Worm (Caenorhabditis elegans) whole organism, mixed stage, embryonic: ENCODE results near the gene arrd-15.

ENCODE experiments used
- M03D4.4 ChIP-seq: sonication (generic microtip); optimal IDR thresholded peaks from 2 replicates; lab custom pipeline; 2017; ENCODE audit warnings: mild to moderate bottlenecking, missing genetic modification characterization, missing compliant biosample characterization
- bed-3 ChIP-seq: fragments of 200-800 bp; sonication (Bioruptor generic); optimal IDR thresholded peaks from 3 replicates; lab custom pipeline; 2018; ENCODE audit warnings: mild to moderate bottlenecking, missing genetic modification characterization, moderate library complexity, missing compliant biosample characterization
- blmp-1 ChIP-seq: fragments of 150-350 bp; optimal IDR thresholded peaks from 2 replicates; lab custom pipeline; 2014; ENCODE audit warnings: missing biosample characterization, missing genetic modification characterization
- ceh-39 ChIP-seq: fragments of 150-350 bp; optimal IDR thresholded peaks from 2 replicates; lab custom pipeline; 2014; ENCODE audit warnings: missing biosample characterization, missing genetic modification characterization
- ceh-43 ChIP-seq: fragments of 200-800 bp; sonication (Bioruptor generic); optimal IDR thresholded peaks from 2 replicates; lab custom pipeline; 2018; ENCODE audit warnings: mild to moderate bottlenecking, missing genetic modification characterization, moderate library complexity, missing compliant biosample characterization
- ceh-83 ChIP-seq: fragments of 200-800 bp; sonication (Bioruptor generic); optimal IDR thresholded peaks from 2 replicates; lab custom pipeline; 2018; ENCODE audit warnings: mild to moderate bottlenecking, missing genetic modification characterization, missing compliant biosample characterization
- ces-1 ChIP-seq: fragments of 150-350 bp; optimal IDR thresholded peaks from 2 replicates; lab custom pipeline; 2014; ENCODE audit warnings: missing biosample characterization, missing genetic modification reagents, missing genetic modification characterization
- cnd-1 ChIP-seq: fragments of 200-800 bp; sonication (Bioruptor generic); optimal IDR thresholded peaks from 2 replicates; lab custom pipeline; 2018; ENCODE audit warnings: mild to moderate bottlenecking, missing genetic modification characterization, missing compliant biosample characterization
- drap-1 ChIP-seq: fragments of 200-800 bp; sonication (Bioruptor generic); optimal IDR thresholded peaks from 3 replicates; lab custom pipeline; 2018; ENCODE audit warnings: mild to moderate bottlenecking, missing genetic modification characterization, missing compliant biosample characterization
- elt-1 ChIP-seq: sonication (generic microtip); optimal IDR thresholded peaks from 2 replicates; lab custom pipeline; 2017; ENCODE audit warnings: missing genetic modification characterization, mild to moderate bottlenecking, missing compliant biosample characterization, antibody characterized with exemption, moderate library complexity, borderline replicate concordance; ENCODE audit not compliant: insufficient read depth
- elt-3 ChIP-seq: fragments of 150-350 bp; optimal IDR thresholded peaks from 2 replicates; lab custom pipeline; 2014; ENCODE audit warnings: missing biosample characterization, missing genetic modification characterization
- flh-1 ChIP-seq: fragments of 200-800 bp; sonication (Bioruptor generic); optimal IDR thresholded peaks from 2 replicates; lab custom pipeline; 2018; ENCODE audit warnings: mild to moderate bottlenecking, missing genetic modification characterization, moderate library complexity, missing compliant biosample characterization
- ham-2 ChIP-seq: fragments of 200-800 bp; sonication (Bioruptor generic); optimal IDR thresholded peaks from 2 replicates; lab custom pipeline; 2018; ENCODE audit warnings: mild to moderate bottlenecking, missing genetic modification characterization, missing compliant biosample characterization
- hlh-1 ChIP-seq: fragments of 150-350 bp; optimal IDR thresholded peaks from 2 replicates; lab custom pipeline; 2014; ENCODE audit warnings: missing biosample characterization, missing genetic modification reagents, missing genetic modification characterization
- lin-13 ChIP-seq: fragments of 150-350 bp; optimal IDR thresholded peaks from 2 replicates; lab custom pipeline; 2014; ENCODE audit warnings: missing biosample characterization, missing genetic modification characterization
- lin-32 ChIP-seq: fragments of 200-800 bp; sonication (Bioruptor generic); optimal IDR thresholded peaks from 2 replicates; lab custom pipeline; 2018; ENCODE audit warnings: mild to moderate bottlenecking, missing genetic modification characterization, missing compliant biosample characterization
- lsy-2 ChIP-seq: fragments of 150-350 bp; optimal IDR thresholded peaks from 2 replicates; lab custom pipeline; 2014; ENCODE audit warnings: missing biosample characterization, missing genetic modification characterization
- mab-5 ChIP-seq: fragments of 150-350 bp; optimal IDR thresholded peaks from 2 replicates; lab custom pipeline; 2014; ENCODE audit warnings: missing biosample characterization, missing genetic modification characterization
- mep-1 ChIP-seq: fragments of 150-350 bp; optimal IDR thresholded peaks from 2 replicates; lab custom pipeline; 2017; ENCODE audit warnings: missing biosample characterization, missing genetic modification reagents, missing genetic modification characterization, inconsistent platforms
- mls-2 ChIP-seq: sonication (generic microtip); optimal IDR thresholded peaks from 2 replicates; lab custom pipeline; 2016; ENCODE audit warnings: mild to moderate bottlenecking, missing genetic modification characterization, moderate library complexity, missing compliant biosample characterization
- nhr-12 ChIP-seq: fragments of 150-350 bp; optimal IDR thresholded peaks from 2 replicates; lab custom pipeline; 2014; ENCODE audit warnings: missing biosample characterization, missing genetic modification characterization
- nhr-2 ChIP-seq: fragments of 150-350 bp; optimal IDR thresholded peaks from 2 replicates; lab custom pipeline; 2014; ENCODE audit warnings: missing biosample characterization, missing genetic modification characterization
- nhr-237 ChIP-seq: fragments of 150-350 bp; optimal IDR thresholded peaks from 2 replicates; lab custom pipeline; 2014; ENCODE audit warnings: missing biosample characterization, missing genetic modification characterization
- nhr-28 ChIP-seq: fragments of 150-350 bp; optimal IDR thresholded peaks from 2 replicates; lab custom pipeline; 2014; ENCODE audit warnings: missing biosample characterization, missing genetic modification characterization
- nhr-76 ChIP-seq: sonication (generic microtip); optimal IDR thresholded peaks from 2 replicates; lab custom pipeline; 2017; ENCODE audit warnings: missing biosample characterization, missing genetic modification characterization
- pha-4 ChIP-seq: fragments of 150-350 bp; optimal IDR thresholded peaks from 2 replicates; lab custom pipeline; 2018; ENCODE audit warnings: missing biosample characterization, missing genetic modification reagents, missing genetic modification characterization
- sem-2 ChIP-seq: fragments of 200-800 bp; sonication (Bioruptor generic); optimal IDR thresholded peaks from 2 replicates; lab custom pipeline; 2018; ENCODE audit warnings: mild to moderate bottlenecking, missing genetic modification characterization, missing compliant biosample characterization
- snpc-4 ChIP-seq: fragments of 150-350 bp; optimal IDR thresholded peaks from 2 replicates; lab custom pipeline; 2014; ENCODE audit warnings: missing biosample characterization, missing genetic modification characterization
- sptf-1 ChIP-seq: sonication (generic microtip); optimal IDR thresholded peaks from 2 replicates; lab custom pipeline; 2017; ENCODE audit warnings: mild to moderate bottlenecking, missing genetic modification characterization, moderate library complexity, missing compliant biosample characterization
- tbx-8 ChIP-seq: fragments of 200-800 bp; sonication (Bioruptor generic); optimal IDR thresholded peaks from 2 replicates; lab custom pipeline; 2018; ENCODE audit warnings: mild to moderate bottlenecking, missing genetic modification characterization, moderate library complexity, missing compliant biosample characterization
- unc-120 ChIP-seq: sonication (generic microtip); optimal IDR thresholded peaks from 2 replicates; lab custom pipeline; 2017; ENCODE audit warnings: missing genetic modification characterization, missing compliant biosample characterization; ENCODE audit not compliant: poor library complexity, severe bottlenecking
- unc-39 ChIP-seq: fragments of 150-350 bp; optimal IDR thresholded peaks from 2 replicates; lab custom pipeline; 2014; ENCODE audit warnings: missing biosample characterization, missing genetic modification characterization
- unc-62 ChIP-seq: fragments of 150-350 bp; optimal IDR thresholded peaks from 2 replicates; lab custom pipeline; 2014; ENCODE audit warnings: missing biosample characterization, missing genetic modification reagents, missing genetic modification characterization
- zip-8 ChIP-seq: fragments of 150-350 bp; optimal IDR thresholded peaks from 2 replicates; lab custom pipeline; 2014; ENCODE audit warnings: missing biosample characterization, missing genetic modification characterization
- ztf-11 ChIP-seq: fragments of 150-350 bp; optimal IDR thresholded peaks from 2 replicates; lab custom pipeline; 2014; ENCODE audit warnings: missing biosample characterization, missing genetic modification characterization

Gene arrd-15

ce11 chrIII:8893464-8893863 lies 36.4 kb upstream of the arrd-15 start, which contains the start of gene ZK637.4:
ZK637.4 (plus strand) TSS chrIII:8893764.
- TF ChIP-seq flh-1 (no peak), mab-5 (tag; lab: Kevin White, UChicago) (no peak), lsy-2 (tag; lab: Kevin White, UChicago) (no peak), drap-1 (GFP tag; lab: Kevin White, UChicago) (no peak), tbx-8 (GFP tag; lab: Kevin White, UChicago) (no peak)

ce11 chrIII:8894782-8895181 lies 35.0 kb upstream of the arrd-15 start, which contains the start of gene asna-1:
asna-1 (plus strand) TSS chrIII:8895082.
- TF ChIP-seq snpc-4 (tag; lab: Kevin White, UChicago) (no peak), tbx-8 (GFP tag; lab: Kevin White, UChicago) (no peak), sptf-1 (tag; lab: Kevin White, UChicago) (no peak), nhr-12 (no peak), pha-4 (no peak), zip-8 (tag; lab: Kevin White, UChicago) (no peak), ham-2 (GFP tag; lab: Kevin White, UChicago) (no peak)
- TF ChIP-seq, all 35 proteins: peak for 0

- TF ChIP-seq mep-1 (tag; lab: Kevin White, UChicago): peak; percentile 69
- no peak for TF ChIP-seq elt-3 (tag; lab: Kevin White, UChicago)
- no peak for TF ChIP-seq flh-1
- TF ChIP-seq blmp-1 (tag; lab: Kevin White, UChicago): no peak
- no peak for TF ChIP-seq unc-120 (tag; lab: Kevin White, UChicago)
- peak; percentile 17 for TF ChIP-seq lsy-2 (tag; lab: Kevin White, UChicago)
- TF ChIP-seq nhr-76 (tag; lab: Kevin White, UChicago): no peak
- peak; percentile 53 for TF ChIP-seq ces-1
Observed at ce11 chrIII:8899767-8900166, 30.1 kb upstream of the arrd-15 start.

ce11 chrIII:8901078-8901477 lies 28.7 kb upstream of the arrd-15 start:
- TF ChIP-seq ceh-39 (tag; lab: Kevin White, UChicago): peak; percentile 0
- TF ChIP-seq lin-13: peak; percentile 56
- TF ChIP-seq cnd-1 (tag; lab: Kevin White, UChicago): peak; percentile 73

- TF ChIP-seq mep-1 (tag; lab: Kevin White, UChicago) (no peak), pha-4 (no peak)
Observed at ce11 chrIII:8903263-8903662, 26.6 kb upstream of the arrd-15 start.

- no peak for TF ChIP-seq nhr-12
- TF ChIP-seq nhr-237 (tag; lab: Kevin White, UChicago): peak; percentile 88
- peak; percentile 77 for TF ChIP-seq ceh-39 (tag; lab: Kevin White, UChicago)
- TF ChIP-seq mls-2 (tag; lab: Kevin White, UChicago): peak; percentile 14
- TF ChIP-seq ceh-83: no peak
- no peak for TF ChIP-seq nhr-28 (tag; lab: Kevin White, UChicago)
- TF ChIP-seq bed-3: no peak
- no peak for TF ChIP-seq elt-1 (tag; lab: Kevin White, UChicago)
- no peak for TF ChIP-seq snpc-4 (tag; lab: Kevin White, UChicago)
- peak; percentile 62 for TF ChIP-seq elt-3 (tag; lab: Kevin White, UChicago)
- TF ChIP-seq zip-8 (tag; lab: Kevin White, UChicago): no peak
- no peak for TF ChIP-seq ceh-43 (GFP tag; lab: Kevin White, UChicago)
- peak; percentile 72 for TF ChIP-seq hlh-1
- peak; percentile 76 for TF ChIP-seq sptf-1 (tag; lab: Kevin White, UChicago)
- TF ChIP-seq ztf-11 (tag; lab: Kevin White, UChicago): peak; percentile 11
- TF ChIP-seq lin-13: peak; percentile 89
- peak; percentile 43 for TF ChIP-seq blmp-1 (tag; lab: Kevin White, UChicago)
- TF ChIP-seq sem-2 (GFP tag; lab: Kevin White, UChicago): no peak
- TF ChIP-seq cnd-1 (tag; lab: Kevin White, UChicago): peak; percentile 33
- TF ChIP-seq nhr-76 (tag; lab: Kevin White, UChicago): no peak
- peak; percentile 29 for TF ChIP-seq ham-2 (GFP tag; lab: Kevin White, UChicago)
- TF ChIP-seq lin-32 (GFP tag; lab: Kevin White, UChicago): no peak
- peak; percentile 89 for TF ChIP-seq mep-1 (tag; lab: Kevin White, UChicago)
- TF ChIP-seq drap-1 (GFP tag; lab: Kevin White, UChicago): peak; percentile 67
- TF ChIP-seq lsy-2 (tag; lab: Kevin White, UChicago): peak; percentile 99
- TF ChIP-seq mab-5 (tag; lab: Kevin White, UChicago): no peak
- no peak for TF ChIP-seq flh-1
- peak; percentile 60 for TF ChIP-seq ces-1
- no peak for TF ChIP-seq nhr-2
- TF ChIP-seq tbx-8 (GFP tag; lab: Kevin White, UChicago): no peak
- TF ChIP-seq unc-120 (tag; lab: Kevin White, UChicago): peak; percentile 24
- no peak for TF ChIP-seq unc-39 (tag; lab: Kevin White, UChicago)
- TF ChIP-seq unc-62 (GFP tag; lab: Kevin White, UChicago): peak; percentile 61
- TF ChIP-seq M03D4.4 (tag; lab: Kevin White, UChicago): peak; percentile 26
- TF ChIP-seq pha-4: peak; percentile 93
Observed at ce11 chrIII:8904044-8904443, 25.8 kb upstream of the arrd-15 start, which contains the start of gene lin-9. lin-9 (minus strand) TSS chrIII:8904131.
